Worm (Caenorhabditis elegans): ENCODE data around the gene dyci-1.

Gene dyci-1

ce11 chrIV:6818369-6818768 lies 33.3 kb upstream of the dyci-1 start, which contains the start of gene C17H12.8 (continued):
- TF ChIP-seq hmg-1.1 (GFP tag; IDR thresholded peaks at IDR 0.05): no peak

DNA sequence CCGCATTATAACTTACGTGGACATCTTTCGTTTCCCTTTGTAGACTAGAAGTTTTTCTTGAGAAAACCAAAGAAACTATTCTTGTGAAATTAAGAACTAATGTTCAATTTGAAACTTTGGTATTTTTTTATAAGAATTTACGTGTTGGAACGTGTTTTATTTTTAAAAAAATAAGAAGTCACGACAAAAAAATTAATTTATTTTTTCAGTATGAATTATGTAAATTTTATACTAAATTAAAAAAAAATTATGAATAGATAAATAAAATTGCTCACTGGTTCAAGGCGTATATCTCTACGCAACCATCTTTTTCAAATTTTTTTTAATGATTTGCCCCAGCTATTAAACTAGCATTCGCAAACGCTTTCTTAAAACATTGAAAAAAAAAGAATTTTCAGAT lies 32.5 kb upstream of the dyci-1 start, which contains the start of gene C17H12.5:
C17H12.5 (minus strand) TSS at position 101 of the 400 bp plus-strand sequence.
- TF ChIP-seq Y105C5A.15 (GFP tag; IDR thresholded peaks at IDR 0.05) (no peak), nhr-102 (tag; optimal IDR thresholded peaks at IDR 0.05) (no peak)

- no peak for TF ChIP-seq skn-1 (tag; optimal IDR thresholded peaks at IDR 0.05)
- TF ChIP-seq ceh-20 (GFP tag; IDR thresholded peaks at IDR 0.05): no peak
- TF ChIP-seq madf-9 (GFP tag; conservative IDR thresholded peaks at IDR 0.05): no peak
- no peak for TF ChIP-seq F44E2.7 (GFP tag; IDR thresholded peaks at IDR 0.05)
- no peak for TF ChIP-seq cey-2 (tag; optimal IDR thresholded peaks at IDR 0.05; ENCODE audit: borderline replicate concordance, insufficient read depth)
- TF ChIP-seq jun-1 (tag; optimal IDR thresholded peaks at IDR 0.05): no peak
- TF ChIP-seq D1046.2 (GFP tag; IDR thresholded peaks at IDR 0.05): no peak
- TF ChIP-seq snpc-4 (tag; optimal IDR thresholded peaks at IDR 0.05): no peak
- TF ChIP-seq hmg-1.1 (GFP tag; IDR thresholded peaks at IDR 0.05): no peak
- TF ChIP-seq daf-8 (GFP tag; IDR thresholded peaks at IDR 0.05): no peak
- no peak for TF ChIP-seq lin-13 (GFP tag; optimal IDR thresholded peaks at IDR 0.05)
- TF ChIP-seq lin-15B (tag; optimal IDR thresholded peaks at IDR 0.05): no peak
- no peak for TF ChIP-seq lin-38 (GFP tag; IDR thresholded peaks at IDR 0.05)
- TF ChIP-seq F49E8.2 (tag; optimal IDR thresholded peaks at IDR 0.05; ENCODE audit: borderline replicate concordance): no peak
Observed at ce11 chrIV:6811808-6812207, 26.7 kb upstream of the dyci-1 start, which contains the start of gene ceh-48. ceh-48 (plus strand) TSS chrIV:6812108.

DNA sequence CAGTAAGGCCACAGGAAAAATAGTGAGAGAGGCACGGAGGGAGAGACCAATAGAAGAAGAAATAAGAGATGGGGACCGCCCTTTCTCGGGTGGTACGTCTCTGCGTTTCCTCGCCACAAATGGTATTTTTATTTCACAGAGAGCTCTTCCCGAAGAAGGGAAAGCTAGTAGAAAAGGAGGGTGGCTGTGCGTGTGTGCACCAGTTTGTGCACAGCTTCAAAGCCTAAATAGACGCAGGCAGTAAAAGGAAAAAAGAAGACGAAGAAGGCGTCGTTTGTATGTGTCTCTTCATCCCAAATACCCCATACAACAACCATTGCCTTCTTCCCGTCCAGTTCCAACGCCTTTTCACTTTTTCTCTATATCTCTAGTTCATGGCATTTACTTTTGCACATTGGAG lies 24.7 kb upstream of the dyci-1 start:
- TF ChIP-seq ceh-32 (tag; optimal IDR thresholded peaks at IDR 0.05; ENCODE audit: poor library complexity) (no peak), dpl-1 (GFP tag; optimal IDR thresholded peaks at IDR 0.05) (no peak), lsy-2 (tag; optimal IDR thresholded peaks at IDR 0.05) (peak; percentile 11 to 66), sdz-12 (GFP tag; optimal IDR thresholded peaks at IDR 0.05) (no peak), cey-2 (tag; optimal IDR thresholded peaks at IDR 0.05; ENCODE audit: borderline replicate concordance, insufficient read depth) (no peak), fkh-10 (GFP tag; optimal IDR thresholded peaks at IDR 0.05) (peak; percentile 85), dve-1 (tag; optimal IDR thresholded peaks at IDR 0.05; ENCODE audit: insufficient read depth) (no peak), lin-29 (GFP tag; IDR thresholded peaks at IDR 0.05) (no peak), lin-1 (GFP tag; IDR thresholded peaks at IDR 0.05) (no peak), arid-1 (GFP tag; conservative IDR thresholded peaks at IDR 0.05) (no peak), tra-1 (GFP tag; IDR thresholded peaks at IDR 0.05) (no peak), pha-4 (GFP tag; IDR thresholded peaks at IDR 0.05) (no peak), pha-4 (tag; optimal IDR thresholded peaks at IDR 0.05) (no peak), nhr-10 (tag; optimal IDR thresholded peaks at IDR 0.05) (no peak), nhr-102 (tag; optimal IDR thresholded peaks at IDR 0.05) (no peak), ceh-62 (tag; optimal IDR thresholded peaks at IDR 0.05) (no peak), nhr-28 (tag; optimal IDR thresholded peaks at IDR 0.05) (no peak), jun-1 (tag; optimal IDR thresholded peaks at IDR 0.05) (no peak), R02D3.7 (tag; optimal IDR thresholded peaks at IDR 0.05) (no peak), F49E8.2 (tag; optimal IDR thresholded peaks at IDR 0.05; ENCODE audit: borderline replicate concordance) (no peak), lin-38 (GFP tag; IDR thresholded peaks at IDR 0.05) (no peak), aly-2 (tag; optimal IDR thresholded peaks at IDR 0.05) (no peak), fos-1 (tag; optimal IDR thresholded peaks at IDR 0.05) (no peak), zfp-2 (tag; optimal IDR thresholded peaks at IDR 0.05) (no peak), ama-1 (optimal IDR thresholded peaks at IDR 0.05) (no peak), lim-7 (GFP tag; IDR thresholded peaks at IDR 0.05) (no peak), daf-16 (GFP tag; optimal IDR thresholded peaks at IDR 0.05) (no peak), daf-16 (tag; optimal IDR thresholded peaks at IDR 0.05) (no peak), saeg-2 (GFP tag; IDR thresholded peaks at IDR 0.05) (no peak), Y75B8A.6 (GFP tag; IDR thresholded peaks at IDR 0.05) (no peak), spr-3 (GFP tag; optimal IDR thresholded peaks at IDR 0.05) (no peak), nhr-42 (GFP tag; IDR thresholded peaks at IDR 0.05) (no peak), aha-1 (tag) (peak; percentile 99), dmd-6 (GFP tag; IDR thresholded peaks at IDR 0.05) (no peak), tag-97 (GFP tag; IDR thresholded peaks at IDR 0.05) (no peak), set-16 (GFP tag; IDR thresholded peaks at IDR 0.05) (no peak)

Data from whole organism, L4 larva.